Fruit fly (Drosophila melanogaster): Measurements from ENCODE around the gene Prosbeta3.

Prosbeta3 gene

dm6 chr3R:9033619-9034401 lies 27.8 kb upstream of the Prosbeta3 start (continued):
- TF ChIP-seq CG6254 (GFP tag; optimal IDR thresholded peaks at IDR 0.05) (peak; percentile 73), CG3065 (GFP tag; optimal IDR thresholded peaks at IDR 0.05) (peak; percentile 56), dm (GFP tag; optimal IDR thresholded peaks at IDR 0.05) (no peak), Hr3 (GFP tag; optimal IDR thresholded peaks at IDR 0.05) (peak; percentile 63), repo (GFP tag; optimal IDR thresholded peaks at IDR 0.05) (no peak), CG13424 (tag; optimal IDR thresholded peaks at IDR 0.05) (peak; percentile 93), Scr (GFP tag; IDR thresholded peaks at IDR 0.05; ENCODE audit: partially characterized antibody) (no peak), Tbp (GFP tag; optimal IDR thresholded peaks at IDR 0.05) (peak; percentile 95), sim (GFP tag; IDR thresholded peaks at IDR 0.05) (0 out of 2 replicates have a peak, but pooled peaks have one; percentile 28), exex (tag; optimal IDR thresholded peaks at IDR 0.05) (peak; percentile 63), tna (GFP tag; IDR thresholded peaks at IDR 0.05; ENCODE audit: partially characterized antibody) (no peak), fru (optimal IDR thresholded peaks at IDR 0.05) (no peak), amos (GFP tag; IDR thresholded peaks at IDR 0.05; ENCODE audit: partially characterized antibody) (peak; percentile 47; the same call in 1 of the 2 replicates), CG7556 (GFP tag; optimal IDR thresholded peaks at IDR 0.05) (peak; percentile 94), CG3847 (GFP tag; IDR thresholded peaks at IDR 0.05) (peak; percentile 60; the same call in 1 of the 2 replicates), HLHmδ (GFP tag; optimal IDR thresholded peaks at IDR 0.05) (peak; percentile 40), CG2875 (GFP tag; optimal IDR thresholded peaks at IDR 0.05) (peak; percentile 69), danr (GFP tag; IDR thresholded peaks at IDR 0.05) (no peak; the same call in 1 of the 2 replicates), CG11398 (GFP tag; optimal IDR thresholded peaks at IDR 0.05) (no peak), Hmr (GFP tag; optimal IDR thresholded peaks at IDR 0.05) (peak; percentile 91), HmgZ (tag; optimal IDR thresholded peaks at IDR 0.05) (peak; percentile 64), disco-r (GFP tag; optimal IDR thresholded peaks at IDR 0.05) (peak; percentile 15), Bdp1 (GFP tag; optimal IDR thresholded peaks at IDR 0.05) (peak; percentile 14), ara (GFP tag; IDR thresholded peaks at IDR 0.05) (0 out of 2 replicates have a peak, but pooled peaks have one; percentile 43), CG17802 (tag; optimal IDR thresholded peaks at IDR 0.05) (no peak), Taf1 (GFP tag; IDR thresholded peaks at IDR 0.05) (no peak; the same call in 1 of the 2 replicates), ab (GFP tag; optimal IDR thresholded peaks at IDR 0.05) (no peak), nom (GFP tag; optimal IDR thresholded peaks at IDR 0.05) (peak; percentile 85), TFAM (GFP tag; optimal IDR thresholded peaks at IDR 0.05) (no peak), CG16815 (GFP tag; optimal IDR thresholded peaks at IDR 0.05) (peak; percentile 41), kah (GFP tag; optimal IDR thresholded peaks at IDR 0.05) (peak; percentile 72), Gsc (GFP tag; IDR thresholded peaks at IDR 0.05) (no peak), Hr78 (GFP tag; optimal IDR thresholded peaks at IDR 0.05) (peak in 1 of 2 experiments; percentile 74), CG17568 (GFP tag; optimal IDR thresholded peaks at IDR 0.05) (peak; percentile 51), HLH3B (GFP tag; IDR thresholded peaks at IDR 0.05) (peak; percentile 43; the same call in 1 of the 2 replicates), Fer2 (tag; optimal IDR thresholded peaks at IDR 0.05) (peak; percentile 74), fd102C (GFP tag; optimal IDR thresholded peaks at IDR 0.05) (no peak), phol (tag; optimal IDR thresholded peaks at IDR 0.05) (peak; percentile 87), nerfin-2 (GFP tag; IDR thresholded peaks at IDR 0.05; ENCODE audit: partially characterized antibody) (no peak), lmd (GFP tag; IDR thresholded peaks at IDR 0.05) (peak; percentile 68), CG12155 (GFP tag; optimal IDR thresholded peaks at IDR 0.05) (peak; percentile 69), Chrac-16 (GFP tag; optimal IDR thresholded peaks at IDR 0.05) (peak; percentile 67), insv (GFP tag; optimal IDR thresholded peaks at IDR 0.05) (peak in 1 of 2 experiments; percentile 73), CG13296 (GFP tag; optimal IDR thresholded peaks at IDR 0.05) (peak; percentile 88), ATbp (GFP tag; optimal IDR thresholded peaks at IDR 0.05) (peak; percentile 59), pita (GFP tag; optimal IDR thresholded peaks at IDR 0.05) (no peak), sna (GFP tag; IDR thresholded peaks at IDR 0.05; ENCODE audit: partially characterized antibody) (0 out of 2 replicates have a peak, but pooled peaks have one; percentile 13), BEAF-32 (GFP tag; optimal IDR thresholded peaks at IDR 0.05) (peak; percentile 6)

All from whole organism, embryonic.